Worm (Caenorhabditis elegans): Measurements from ENCODE around the gene trx-2.

The trx-2 gene

DNA sequence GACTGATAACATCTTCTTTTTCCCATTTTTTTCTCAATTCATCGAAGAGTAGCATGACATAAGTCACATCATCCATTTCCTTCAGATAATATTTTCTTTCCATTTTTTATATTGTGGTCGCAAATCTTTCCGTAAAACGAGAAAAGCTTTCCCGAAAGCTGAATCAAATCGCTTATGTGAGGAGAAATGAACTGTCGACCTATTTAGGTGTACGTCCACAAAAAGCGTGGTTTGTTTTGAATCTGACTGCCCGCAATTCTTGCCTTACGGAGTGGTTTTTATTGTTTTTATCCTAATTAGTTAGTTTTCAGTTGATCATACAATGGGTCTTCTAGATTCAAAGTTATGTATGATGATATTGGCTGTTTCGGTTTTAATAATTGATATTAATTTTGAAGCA is 43.8 kb downstream of the trx-2 start, which contains the start of gene ttll-15:
Gene ttll-15 (plus strand): TSS at position 301 of the 400 bp plus-strand sequence.
- TF ChIP-seq sdc-2 (tag; optimal IDR thresholded peaks at IDR 0.05) (no peak), unc-55 (GFP tag; optimal IDR thresholded peaks at IDR 0.05) (no peak), K02D7.2 (tag; optimal IDR thresholded peaks at IDR 0.05) (no peak), sox-2 (GFP tag; IDR thresholded peaks at IDR 0.05) (no peak), ceh-9 (tag; optimal IDR thresholded peaks at IDR 0.05) (no peak), gmeb-2 (tag; optimal IDR thresholded peaks at IDR 0.05) (no peak), unc-3 (GFP tag; conservative IDR thresholded peaks at IDR 0.05) (no peak), unc-3 (tag; optimal IDR thresholded peaks at IDR 0.05) (no peak), ceh-19 (GFP tag; optimal IDR thresholded peaks at IDR 0.05) (no peak), dmd-4 (tag; optimal IDR thresholded peaks at IDR 0.05; ENCODE audit: borderline replicate concordance) (no peak), pha-4 (tag; optimal IDR thresholded peaks at IDR 0.05) (no peak), T23F11.4 (GFP tag; optimal IDR thresholded peaks at IDR 0.05) (no peak), sox-4 (tag; optimal IDR thresholded peaks at IDR 0.05) (no peak)

ce11 chrV:10360186-10360585 is 45.7 kb downstream of the trx-2 start:
- TF ChIP-seq eyg-1 (tag; optimal IDR thresholded peaks at IDR 0.05) (no peak), nfya-1 (tag; optimal IDR thresholded peaks at IDR 0.05) (no peak), ceh-18 (tag; optimal IDR thresholded peaks at IDR 0.05) (no peak), che-1 (tag; optimal IDR thresholded peaks at IDR 0.05) (no peak), pha-4 (tag; optimal IDR thresholded peaks at IDR 0.05) (no peak), C38D4.7 (GFP tag; optimal IDR thresholded peaks at IDR 0.05) (no peak), hlh-30 (tag; optimal IDR thresholded peaks at IDR 0.05; ENCODE audit: insufficient read depth) (no peak), C08G9.2 (tag; optimal IDR thresholded peaks at IDR 0.05) (no peak), fax-1 (tag; optimal IDR thresholded peaks at IDR 0.05) (no peak), ztf-16 (tag; optimal IDR thresholded peaks at IDR 0.05) (no peak), unc-55 (GFP tag; optimal IDR thresholded peaks at IDR 0.05) (no peak), rnt-1 (tag; optimal IDR thresholded peaks at IDR 0.05) (no peak), ceh-22 (tag; optimal IDR thresholded peaks at IDR 0.05) (no peak)

- TF ChIP-seq ceh-2 (tag; optimal IDR thresholded peaks at IDR 0.05) (peak; percentile 25), eyg-1 (tag; optimal IDR thresholded peaks at IDR 0.05) (no peak), madf-2 (tag; optimal IDR thresholded peaks at IDR 0.05) (no peak), ceh-9 (tag; optimal IDR thresholded peaks at IDR 0.05) (no peak), ceh-24 (tag; optimal IDR thresholded peaks at IDR 0.05) (no peak), fax-1 (tag; optimal IDR thresholded peaks at IDR 0.05) (no peak), nfya-1 (tag; optimal IDR thresholded peaks at IDR 0.05) (peak; percentile 39), ceh-31 (tag; optimal IDR thresholded peaks at IDR 0.05) (peak; percentile 76), ceh-18 (tag; optimal IDR thresholded peaks at IDR 0.05) (peak; percentile 23), elt-2 (tag; optimal IDR thresholded peaks at IDR 0.05) (peak; percentile 15), ahr-1 (tag; optimal IDR thresholded peaks at IDR 0.05) (no peak), ceh-34 (tag; optimal IDR thresholded peaks at IDR 0.05) (peak; percentile 10), che-1 (tag; optimal IDR thresholded peaks at IDR 0.05) (no peak), unc-42 (tag; optimal IDR thresholded peaks at IDR 0.05) (peak; percentile 94), sdc-2 (tag; optimal IDR thresholded peaks at IDR 0.05) (no peak), tbx-2 (tag; optimal IDR thresholded peaks at IDR 0.05) (peak; percentile 52), ceh-14 (tag; optimal IDR thresholded peaks at IDR 0.05) (no peak), hlh-30 (tag; optimal IDR thresholded peaks at IDR 0.05; ENCODE audit: insufficient read depth) (peak; percentile 66), K02D7.2 (tag; optimal IDR thresholded peaks at IDR 0.05) (no peak)
These were observed 47.4 kb downstream of the trx-2 start, which contains the start of gene cash-1 for ce11 chrV:10361830-10362397. cash-1 (plus strand) TSS chrV:10362261.

- TF ChIP-seq ceh-2 (tag; optimal IDR thresholded peaks at IDR 0.05) (no peak), unc-42 (tag; optimal IDR thresholded peaks at IDR 0.05) (no peak), pax-1 (tag; optimal IDR thresholded peaks at IDR 0.05) (no peak)
These were observed 49.4 kb downstream of the trx-2 start for ce11 chrV:10363834-10364233.

Data from whole organism, late embryonic.